Worm (Caenorhabditis elegans) whole organism, mixed stage, embryonic: ENCODE data around the gene K11D12.6.

Source experiments
- cnd-1 ChIP-seq: fragments of 200-800 bp; sonication (Bioruptor generic); optimal IDR thresholded peaks from 2 replicates; lab custom pipeline; 2018; ENCODE audit warnings: mild to moderate bottlenecking, missing genetic modification characterization, missing compliant biosample characterization
- elt-3 ChIP-seq: fragments of 150-350 bp; optimal IDR thresholded peaks from 2 replicates; lab custom pipeline; 2014; ENCODE audit warnings: missing biosample characterization, missing genetic modification characterization
- lin-13 ChIP-seq: fragments of 150-350 bp; optimal IDR thresholded peaks from 2 replicates; lab custom pipeline; 2014; ENCODE audit warnings: missing biosample characterization, missing genetic modification characterization
- mab-5 ChIP-seq: fragments of 150-350 bp; optimal IDR thresholded peaks from 2 replicates; lab custom pipeline; 2014; ENCODE audit warnings: missing biosample characterization, missing genetic modification characterization
- mep-1 ChIP-seq: fragments of 150-350 bp; optimal IDR thresholded peaks from 2 replicates; lab custom pipeline; 2017; ENCODE audit warnings: missing biosample characterization, missing genetic modification reagents, missing genetic modification characterization, inconsistent platforms
- nhr-28 ChIP-seq: fragments of 150-350 bp; optimal IDR thresholded peaks from 2 replicates; lab custom pipeline; 2014; ENCODE audit warnings: missing biosample characterization, missing genetic modification characterization
- sptf-1 ChIP-seq: sonication (generic microtip); optimal IDR thresholded peaks from 2 replicates; lab custom pipeline; 2017; ENCODE audit warnings: mild to moderate bottlenecking, missing genetic modification characterization, moderate library complexity, missing compliant biosample characterization
- unc-39 ChIP-seq: fragments of 150-350 bp; optimal IDR thresholded peaks from 2 replicates; lab custom pipeline; 2014; ENCODE audit warnings: missing biosample characterization, missing genetic modification characterization
- ztf-11 ChIP-seq: fragments of 150-350 bp; optimal IDR thresholded peaks from 2 replicates; lab custom pipeline; 2014; ENCODE audit warnings: missing biosample characterization, missing genetic modification characterization

ce11 chrV:5018810-5019274 is 16.1 kb downstream of the K11D12.6 start, which contains the start of gene srr-4:
- TF ChIP-seq unc-39 (tag; lab: Kevin White, UChicago) (no peak), ztf-11 (tag; lab: Kevin White, UChicago) (no peak), lin-13 (tag; lab: Kevin White, UChicago) (no peak), mep-1 (tag; lab: Kevin White, UChicago) (no peak), nhr-28 (tag; lab: Kevin White, UChicago) (no peak), elt-3 (tag; lab: Kevin White, UChicago) (no peak), sptf-1 (tag; lab: Kevin White, UChicago) (no peak), mab-5 (tag; lab: Kevin White, UChicago) (no peak), cnd-1 (tag; lab: Kevin White, UChicago) (no peak)
